Fruit fly (Drosophila melanogaster): ENCODE results near the gene CG14408.

The CG14408 gene

DNA sequence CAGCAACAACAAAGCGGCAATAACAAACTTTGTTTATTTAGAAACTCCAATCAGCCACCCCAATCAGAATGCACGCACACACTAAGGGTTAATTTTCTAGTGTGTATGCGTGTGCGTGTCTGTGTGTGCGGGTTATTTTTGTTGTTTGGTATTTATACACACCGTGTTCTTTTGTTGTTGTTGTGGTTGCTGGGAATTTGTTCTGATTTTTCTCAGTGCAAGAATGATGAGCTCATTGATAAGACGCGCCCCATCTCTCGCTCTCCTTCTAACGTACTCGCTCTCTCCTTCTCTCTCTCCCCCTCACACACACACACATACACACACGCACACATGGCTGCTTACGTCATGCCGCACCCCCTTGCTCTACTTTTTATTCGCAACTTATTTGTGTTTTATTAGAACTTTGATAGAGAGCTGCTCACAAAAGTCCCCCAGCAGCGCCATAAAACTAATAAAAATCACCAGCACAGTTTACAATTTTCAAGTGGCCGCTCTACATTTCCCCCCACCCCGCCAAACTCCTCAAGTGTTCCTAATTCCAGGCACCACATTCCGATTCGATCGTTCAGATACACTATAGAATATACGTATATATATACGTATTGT is 8.0 kb upstream of the CG14408 start (continued):
- TF ChIP-seq CG14860 (GFP tag; IDR thresholded peaks at IDR 0.05; ENCODE audit: partially characterized antibody) (no peak), stwl (tag; optimal IDR thresholded peaks at IDR 0.05) (no peak), CG6791 (GFP tag; IDR thresholded peaks at IDR 0.05; ENCODE audit: partially characterized antibody) (no peak), CG6654 (GFP tag; optimal IDR thresholded peaks at IDR 0.05) (no peak), wor (GFP tag; IDR thresholded peaks at IDR 0.05) (no peak), Nf-YB (GFP tag; optimal IDR thresholded peaks at IDR 0.05) (no peak), CG4328 (GFP tag; optimal IDR thresholded peaks at IDR 0.05) (peak; percentile 51), row (GFP tag; IDR thresholded peaks at IDR 0.05) (peak; percentile 67), Dfd (GFP tag; optimal IDR thresholded peaks at IDR 0.05) (no peak), CG17829 (tag; optimal IDR thresholded peaks at IDR 0.05) (peak; percentile 1), lab (GFP tag; optimal IDR thresholded peaks at IDR 0.05) (peak; percentile 71), sens-2 (GFP tag; IDR thresholded peaks at IDR 0.05) (no peak), inv (GFP tag; IDR thresholded peaks at IDR 0.05; ENCODE audit: partially characterized antibody) (no peak), CG13296 (GFP tag; optimal IDR thresholded peaks at IDR 0.05) (no peak), bbx (GFP tag; IDR thresholded peaks at IDR 0.05; ENCODE audit: partially characterized antibody) (no peak), Hr3 (GFP tag; optimal IDR thresholded peaks at IDR 0.05) (peak; percentile 14), CG4360 (GFP tag; IDR thresholded peaks at IDR 0.05) (peak; percentile 93), kay (GFP tag; optimal IDR thresholded peaks at IDR 0.05) (no peak), Oli (tag; optimal IDR thresholded peaks at IDR 0.05) (peak; percentile 36), vfl (GFP tag; optimal IDR thresholded peaks at IDR 0.05) (no peak), disco-r (GFP tag; optimal IDR thresholded peaks at IDR 0.05) (no peak), Blimp-1 (GFP tag; optimal IDR thresholded peaks at IDR 0.05) (no peak), Gug (GFP tag; IDR thresholded peaks at IDR 0.05) (peak; percentile 30; the same call in 1 of the 4 replicates), CG31388 (GFP tag; optimal IDR thresholded peaks at IDR 0.05) (no peak), gt (GFP tag; IDR thresholded peaks at IDR 0.05) (no peak), Ada2b (GFP tag; IDR thresholded peaks at IDR 0.05) (peak; percentile 37; the same call in 1 of the 2 replicates), btn (GFP tag; optimal IDR thresholded peaks at IDR 0.05) (peak; percentile 7), BtbVII (GFP tag; optimal IDR thresholded peaks at IDR 0.05) (peak; percentile 72), CrebB (tag; optimal IDR thresholded peaks at IDR 0.05) (peak; percentile 23), CG4707 (GFP tag; optimal IDR thresholded peaks at IDR 0.05) (no peak), Asciz (GFP tag; optimal IDR thresholded peaks at IDR 0.05) (no peak), Tbp (GFP tag; optimal IDR thresholded peaks at IDR 0.05) (no peak), Lhr (GFP tag; optimal IDR thresholded peaks at IDR 0.05) (no peak), CG18011 (GFP tag; optimal IDR thresholded peaks at IDR 0.05) (no peak), CG14014 (GFP tag; IDR thresholded peaks at IDR 0.05) (peak; percentile 47; the same call in 1 of the 2 replicates), sug (tag; optimal IDR thresholded peaks at IDR 0.05) (peak; percentile 99), CG15601 (tag; optimal IDR thresholded peaks at IDR 0.05) (no peak), aop (GFP tag; IDR thresholded peaks at IDR 0.05) (no peak), CG10565 (GFP tag; optimal IDR thresholded peaks at IDR 0.05) (no peak), ttk (GFP tag; IDR thresholded peaks at IDR 0.05) (peak; percentile 60; the same call in 1 of the 2 replicates), CG13123 (GFP tag; optimal IDR thresholded peaks at IDR 0.05) (no peak), phol (tag; optimal IDR thresholded peaks at IDR 0.05) (no peak), crp (GFP tag; optimal IDR thresholded peaks at IDR 0.05) (no peak), MESR4 (GFP tag; optimal IDR thresholded peaks at IDR 0.05) (no peak), CG4854 (GFP tag; optimal IDR thresholded peaks at IDR 0.05) (no peak), tin (GFP tag; optimal IDR thresholded peaks at IDR 0.05) (peak; percentile 14), CG10654 (GFP tag; optimal IDR thresholded peaks at IDR 0.05) (no peak), CG2116 (GFP tag; optimal IDR thresholded peaks at IDR 0.05) (no peak), CG15479 (GFP tag; optimal IDR thresholded peaks at IDR 0.05) (no peak), CG2202 (tag; optimal IDR thresholded peaks at IDR 0.05) (no peak)

All from whole organism, embryonic.